Worm (Caenorhabditis elegans): ENCODE results near the gene utp-20.

DNA sequence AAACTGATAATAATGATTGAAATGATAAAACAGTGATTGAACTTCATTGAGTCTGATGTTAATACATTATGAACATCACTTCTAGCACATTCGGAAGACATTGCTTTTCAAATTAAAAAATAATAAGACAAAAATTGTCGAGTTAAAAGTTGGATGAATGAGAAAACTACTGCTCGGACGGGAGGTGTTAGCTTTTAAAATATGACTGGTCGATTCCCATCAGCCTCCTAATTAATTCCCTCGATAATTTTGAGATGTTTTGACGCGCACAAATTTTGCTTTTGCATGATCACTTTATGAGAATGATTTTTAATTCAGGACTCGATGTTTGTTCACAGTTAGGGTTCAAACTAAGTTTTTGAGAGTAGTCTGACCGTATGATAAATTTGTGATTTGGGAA is 37.5 kb downstream of the utp-20 start, which contains the start of gene sra-28:
- TF ChIP-seq flt-1 (GFP tag; IDR thresholded peaks at IDR 0.05) (no peak), klf-2 (GFP tag; conservative IDR thresholded peaks at IDR 0.05) (no peak), ztf-29 (GFP tag; IDR thresholded peaks at IDR 0.05) (no peak), ref-1 (GFP tag; conservative IDR thresholded peaks at IDR 0.05) (no peak)

Data from whole organism, midembryonic.